Fruit fly (Drosophila melanogaster) whole organism, embryonic: ENCODE results near the gene CG15914.
A peak's percentile ranks its signal among the peaks of the same experiment; 100 is the strongest.

ENCODE experiments used
- ATbp ChIP-seq: fragments of 200-800 bp; sonication (Bioruptor generic); optimal IDR thresholded peaks from 2 replicates; lab custom pipeline; 2017; ENCODE audit warnings: missing biosample characterization, mild to moderate bottlenecking, missing genetic modification characterization, missing genetic modification reagents
- Awh ChIP-seq: fragments of 200-800 bp; sonication (Bioruptor generic); IDR thresholded peaks from 2 replicates; pipeline ENCODE4, ENCODE4 v1.3.6; 2022; ENCODE audit warnings: missing biosample characterization, missing genetic modification characterization
- CG10366 ChIP-seq: fragments of 200-800 bp; sonication (Bioruptor generic); IDR thresholded peaks from 2 replicates; pipeline ENCODE4 v1.3.6; 2022; ENCODE audit warnings: missing biosample characterization, missing genetic modification characterization
- CG10565 ChIP-seq: fragments of 200-800 bp; sonication (Bioruptor generic); optimal IDR thresholded peaks from 3 replicates; lab custom pipeline; 2016; ENCODE audit warnings: missing biosample characterization, mild to moderate bottlenecking, missing genetic modification characterization
- CG11093 ChIP-seq: fragments of 200-800 bp; sonication (Bioruptor generic); IDR thresholded peaks from 3 replicates; pipeline ENCODE4 v1.3.6; 2022; ENCODE audit warnings: missing biosample characterization, missing genetic modification characterization
- CG11560 ChIP-seq: fragments of 200-800 bp; sonication (Bioruptor generic); IDR thresholded peaks from 3 replicates; pipeline ENCODE4 v1.3.6; 2022; ENCODE audit warnings: missing biosample characterization, missing genetic modification characterization
- CG13287 ChIP-seq: fragments of 200-800 bp; sonication (Bioruptor generic); IDR thresholded peaks from 2 replicates; pipeline ENCODE4 v1.3.6; 2022; ENCODE audit warnings: missing biosample characterization, missing genetic modification characterization; ENCODE audit not compliant: partially characterized antibody
- CG13894 ChIP-seq: fragments of 200-800 bp; sonication (Bioruptor generic); optimal IDR thresholded peaks from 3 replicates; lab custom pipeline; 2018; ENCODE audit warnings: missing biosample characterization, mild to moderate bottlenecking, missing genetic modification characterization, moderate library complexity
- CG14441 ChIP-seq: fragments of 200-800 bp; sonication (Bioruptor generic); IDR thresholded peaks from 2 replicates; pipeline ENCODE4 v1.3.6; 2022; ENCODE audit warnings: missing biosample characterization, missing genetic modification characterization
- CG14860 ChIP-seq: fragments of 200-800 bp; sonication (Bioruptor generic); IDR thresholded peaks from 3 replicates; pipeline ENCODE4 v1.3.6; 2022; ENCODE audit warnings: missing biosample characterization, missing genetic modification characterization; ENCODE audit not compliant: partially characterized antibody
- CG15269 ChIP-seq: fragments of 200-800 bp; sonication (Bioruptor generic); optimal IDR thresholded peaks from 2 replicates; lab custom pipeline; 2018; ENCODE audit warnings: missing biosample characterization, mild to moderate bottlenecking, missing genetic modification characterization, moderate library complexity
- CG1602 ChIP-seq: fragments of 200-800 bp; sonication (Bioruptor generic); optimal IDR thresholded peaks from 3 replicates; lab custom pipeline; 2016; ENCODE audit warnings: missing biosample characterization, missing genetic modification characterization
- CG16813 ChIP-seq: fragments of 200-800 bp; sonication (Bioruptor generic); IDR thresholded peaks from 3 replicates; pipeline ENCODE4 v1.3.6; 2022; ENCODE audit warnings: missing biosample characterization, missing genetic modification characterization; ENCODE audit not compliant: partially characterized antibody
- CG16863 ChIP-seq: fragments of 200-800 bp; sonication (Bioruptor generic); optimal IDR thresholded peaks from 3 replicates; lab custom pipeline; 2016; ENCODE audit warnings: missing biosample characterization, missing genetic modification characterization
- CG17385 ChIP-seq: fragments of 200-800 bp; sonication (Bioruptor generic); optimal IDR thresholded peaks from 3 replicates; lab custom pipeline; 2018; ENCODE audit warnings: missing biosample characterization, mild to moderate bottlenecking, missing genetic modification characterization
- CG31441 ChIP-seq: fragments of 200-800 bp; sonication (Bioruptor generic); IDR thresholded peaks from 2 replicates; pipeline ENCODE4 v1.3.6; 2022; ENCODE audit warnings: missing biosample characterization, missing genetic modification characterization
- CG3163 ChIP-seq: fragments of 200-800 bp; sonication (Bioruptor generic); optimal IDR thresholded peaks from 3 replicates; lab custom pipeline; 2016; ENCODE audit warnings: missing biosample characterization, missing genetic modification characterization
- CG3281 ChIP-seq: fragments of 200-800 bp; sonication (Bioruptor generic); optimal IDR thresholded peaks from 3 replicates; lab custom pipeline; 2017; ENCODE audit warnings: missing biosample characterization, mild to moderate bottlenecking, missing genetic modification characterization
- CG33557 ChIP-seq: fragments of 200-800 bp; sonication (Bioruptor generic); optimal IDR thresholded peaks from 2 replicates; lab custom pipeline; 2019; ENCODE audit warnings: missing biosample characterization, mild to moderate bottlenecking, missing genetic modification characterization, moderate library complexity
- CG4707 ChIP-seq: fragments of 200-800 bp; sonication (Bioruptor generic); optimal IDR thresholded peaks from 2 replicates; lab custom pipeline; 2018; ENCODE audit warnings: missing biosample characterization, mild to moderate bottlenecking, missing genetic modification characterization, moderate library complexity
- CG4730 ChIP-seq: fragments of 200-800 bp; sonication (Bioruptor generic); IDR thresholded peaks from 2 replicates; pipeline ENCODE4 v1.3.6; 2022; ENCODE audit warnings: missing biosample characterization, missing genetic modification characterization
- CG4854 ChIP-seq: fragments of 200-800 bp; sonication (Bioruptor generic); optimal IDR thresholded peaks from 2 replicates; lab custom pipeline; 2016; ENCODE audit warnings: missing biosample characterization, missing genetic modification characterization, inconsistent platforms
- CG7556 ChIP-seq: fragments of 200-800 bp; sonication (Bioruptor generic); optimal IDR thresholded peaks from 2 replicates; lab custom pipeline; 2017; ENCODE audit warnings: missing biosample characterization, mild to moderate bottlenecking, missing genetic modification characterization
- CG8944 ChIP-seq: fragments of 200-800 bp; sonication (Bioruptor generic); optimal IDR thresholded peaks from 3 replicates; lab custom pipeline; 2016; ENCODE audit warnings: missing biosample characterization, missing genetic modification characterization
- D ChIP-seq, 2 experiments: fragments of 200-800 bp in 1 of 2; fragments of >200 bp in 1 of 2; sonication (Bioruptor generic) in 1 of 2; optimal IDR thresholded peaks; 2 replicates in 1 of 2; 3 replicates in 1 of 2; lab custom pipeline; 2017; ENCODE audit warnings: mild to moderate bottlenecking in 1 of 2, missing biosample characterization in 1 of 2, missing genetic modification characterization in 1 of 2, missing genetic modification reagents in 1 of 2
- HHEX ChIP-seq: fragments of 200-800 bp; sonication (Bioruptor generic); optimal IDR thresholded peaks from 3 replicates; lab custom pipeline; 2017; ENCODE audit warnings: missing biosample characterization, mild to moderate bottlenecking, missing genetic modification characterization, missing genetic modification reagents
- HmgD ChIP-seq: fragments of 200-800 bp; sonication (Bioruptor generic); optimal IDR thresholded peaks from 3 replicates; lab custom pipeline; 2016; ENCODE audit warnings: missing biosample characterization, missing genetic modification characterization
- Hmr ChIP-seq: fragments of 200-800 bp; sonication (Bioruptor generic); optimal IDR thresholded peaks from 3 replicates; lab custom pipeline; 2017; ENCODE audit warnings: mild to moderate bottlenecking, missing biosample characterization, missing genetic modification reagents, missing genetic modification characterization
- MBD-R2 ChIP-seq: fragments of 200-800 bp; sonication (Bioruptor generic); IDR thresholded peaks from 2 replicates; pipeline ENCODE4 v1.3.6; 2022; ENCODE audit warnings: missing biosample characterization, missing genetic modification characterization
- Mrtf ChIP-seq: fragments of 200-800 bp; sonication (Bioruptor generic); IDR thresholded peaks from 3 replicates; pipeline ENCODE4 v1.3.6; 2022; ENCODE audit warnings: missing biosample characterization, missing genetic modification characterization
- NfI ChIP-seq: fragments of 200-800 bp; sonication (Bioruptor generic); optimal IDR thresholded peaks from 3 replicates; lab custom pipeline; 2018; ENCODE audit warnings: missing biosample characterization, mild to moderate bottlenecking, missing genetic modification characterization, moderate library complexity
- Sox102F ChIP-seq: fragments of 200-800 bp; sonication (Bioruptor generic); optimal IDR thresholded peaks from 2 replicates; lab custom pipeline; 2018; ENCODE audit warnings: missing biosample characterization, mild to moderate bottlenecking, missing genetic modification characterization, moderate library complexity
- Sry-β ChIP-seq: fragments of 200-800 bp; sonication (Bioruptor generic); optimal IDR thresholded peaks from 2 replicates; lab custom pipeline; 2018; ENCODE audit warnings: missing biosample characterization, mild to moderate bottlenecking, missing genetic modification characterization, moderate library complexity
- Taf1 ChIP-seq: fragments of 200-800 bp; sonication (Bioruptor generic); IDR thresholded peaks from 2 replicates; pipeline ENCODE4 v1.3.6; 2022; ENCODE audit warnings: missing biosample characterization, missing genetic modification characterization
- ash1 ChIP-seq: fragments of 200-800 bp; sonication (Bioruptor generic); optimal IDR thresholded peaks from 2 replicates; lab custom pipeline; 2018; ENCODE audit warnings: missing biosample characterization, mild to moderate bottlenecking, missing genetic modification characterization
- az2 ChIP-seq: fragments of 200-800 bp; sonication (Bioruptor generic); optimal IDR thresholded peaks from 3 replicates; lab custom pipeline; 2016; ENCODE audit warnings: missing biosample characterization, missing genetic modification characterization
- ci ChIP-seq: fragments of 200-800 bp; sonication (Bioruptor generic); IDR thresholded peaks from 3 replicates; pipeline ENCODE4 v1.3.6; 2022; ENCODE audit warnings: missing biosample characterization, missing genetic modification characterization
- fd102C ChIP-seq: fragments of 200-800 bp; sonication (Bioruptor generic); optimal IDR thresholded peaks from 2 replicates; lab custom pipeline; 2018; ENCODE audit warnings: missing biosample characterization, mild to moderate bottlenecking, missing genetic modification characterization, moderate library complexity
- fd96Cb ChIP-seq: fragments of 200-800 bp; sonication (Bioruptor generic); optimal IDR thresholded peaks from 2 replicates; lab custom pipeline; 2018; ENCODE audit warnings: missing biosample characterization, mild to moderate bottlenecking, missing genetic modification characterization, moderate library complexity
- fru ChIP-seq: fragments of >200 bp; optimal IDR thresholded peaks from 2 replicates; lab custom pipeline; 2017
- knrl ChIP-seq: fragments of 200-800 bp; sonication (Bioruptor generic); IDR thresholded peaks from 3 replicates; pipeline ENCODE4 v1.3.6; 2022; ENCODE audit warnings: missing biosample characterization, missing genetic modification characterization; ENCODE audit not compliant: partially characterized antibody
- nerfin-1 ChIP-seq: fragments of 200-800 bp; sonication (Bioruptor generic); optimal IDR thresholded peaks from 3 replicates; lab custom pipeline; 2019; ENCODE audit warnings: missing biosample characterization, mild to moderate bottlenecking, missing genetic modification characterization, moderate library complexity
- oc ChIP-seq: fragments of 200-800 bp; sonication (Bioruptor generic); optimal IDR thresholded peaks from 2 replicates; lab custom pipeline; 2018; ENCODE audit warnings: missing biosample characterization, mild to moderate bottlenecking, missing genetic modification characterization, moderate library complexity
- otp ChIP-seq: fragments of 200-800 bp; sonication (Bioruptor generic); IDR thresholded peaks from 3 replicates; pipeline ENCODE4, ENCODE4 v1.3.6; 2022; ENCODE audit warnings: missing biosample characterization, missing genetic modification characterization
- pb ChIP-seq: fragments of 200-800 bp; sonication (Bioruptor generic); optimal IDR thresholded peaks from 3 replicates; lab custom pipeline; 2016; ENCODE audit warnings: missing biosample characterization, missing genetic modification characterization
- peb ChIP-seq: fragments of 200-800 bp; sonication (Bioruptor generic); IDR thresholded peaks from 2 replicates; pipeline ENCODE4 v1.3.6; 2022; ENCODE audit warnings: missing biosample characterization, missing genetic modification characterization
- row ChIP-seq: fragments of 200-800 bp; sonication (Bioruptor generic); IDR thresholded peaks from 3 replicates; pipeline ENCODE4 v1.3.6; 2022; ENCODE audit warnings: missing biosample characterization, missing genetic modification characterization
- scrt ChIP-seq: fragments of 200-800 bp; sonication (Bioruptor generic); optimal IDR thresholded peaks from 2 replicates; lab custom pipeline; 2018; ENCODE audit warnings: missing biosample characterization, mild to moderate bottlenecking, missing genetic modification characterization, moderate library complexity
- so ChIP-seq: fragments of 200-800 bp; sonication (Bioruptor generic); IDR thresholded peaks from 3 replicates; pipeline ENCODE4 v1.3.6; 2022; ENCODE audit warnings: missing biosample characterization, missing genetic modification characterization
- sr ChIP-seq: fragments of 200-800 bp; sonication (Bioruptor generic); IDR thresholded peaks from 3 replicates; pipeline ENCODE4 v1.3.6; 2022; ENCODE audit warnings: missing biosample characterization, missing genetic modification characterization
- tap ChIP-seq: fragments of 200-800 bp; optimal IDR thresholded peaks from 3 replicates; lab custom pipeline; 2019; ENCODE audit warnings: missing biosample characterization, mild to moderate bottlenecking, missing genetic modification characterization, moderate library complexity

CG15914 gene

dm6 chrX:15860479-15860878 is 7.3 kb downstream of the CG15914 start (continued):
- TF ChIP-seq fd102C, result no peak
- TF ChIP-seq CG17385 (GFP tag; lab: Kevin White, UChicago), result no peak
- TF ChIP-seq CG11560 (tag; lab: Robert Waterston, UW), result no peak
- TF ChIP-seq tap (tag; lab: Kevin White, UChicago), result no peak
- TF ChIP-seq CG13894 (tag; lab: Kevin White, UChicago), result peak; percentile 36
- 0 out of 3 replicates have a peak, but pooled peaks have one; percentile 14 for TF ChIP-seq CG16813 (GFP tag; lab: Robert Waterston, UW)
- TF ChIP-seq pb, result no peak
- TF ChIP-seq Sry-β (GFP tag; lab: Kevin White, UChicago), result no peak
- TF ChIP-seq CG10366 (GFP tag; lab: Robert Waterston, UW), result no peak
- TF ChIP-seq HmgD, result no peak
- no peak for TF ChIP-seq Taf1 (GFP tag; lab: Robert Waterston, UW)
- TF ChIP-seq CG33557 (GFP tag; lab: Kevin White, UChicago), result no peak
- no peak for TF ChIP-seq CG3163 (GFP tag; lab: Kevin White, UChicago)
- no peak for TF ChIP-seq Mrtf (GFP tag; lab: Robert Waterston, UW)
- TF ChIP-seq fd96Cb (tag; lab: Kevin White, UChicago), result no peak
- TF ChIP-seq CG15269, result no peak
- TF ChIP-seq scrt, result no peak
- no peak for TF ChIP-seq NfI (GFP tag; lab: Kevin White, UChicago)
- TF ChIP-seq CG8944 (GFP tag; lab: Kevin White, UChicago), result no peak
- no peak for TF ChIP-seq peb (GFP tag; lab: Robert Waterston, UW)
- no peak for TF ChIP-seq so
- TF ChIP-seq CG31441 (GFP tag; lab: Robert Waterston, UW), result no peak
- peak; percentile 25 for TF ChIP-seq CG13287 (GFP tag; lab: Robert Waterston, UW)
- peak; percentile 61 for TF ChIP-seq Hmr (GFP tag; lab: Kevin White, UChicago)
- no peak for TF ChIP-seq ash1 (GFP tag; lab: Kevin White, UChicago)
- peak; percentile 41 for TF ChIP-seq MBD-R2 (GFP tag; lab: Robert Waterston, UW)
- TF ChIP-seq CG10565, result no peak
- TF ChIP-seq otp (GFP tag; lab: Robert Waterston, UW), result no peak
- TF ChIP-seq CG1602 (GFP tag; lab: Kevin White, UChicago), result no peak
- TF ChIP-seq CG3281 (GFP tag; lab: Kevin White, UChicago), result no peak
- TF ChIP-seq ATbp (GFP tag; lab: Kevin White, UChicago), result no peak
- TF ChIP-seq oc (tag; lab: Kevin White, UChicago), result no peak
- no peak for TF ChIP-seq nerfin-1
- TF ChIP-seq Sox102F (GFP tag; lab: Kevin White, UChicago), result no peak
- TF ChIP-seq D (optimal IDR thresholded peaks at IDR 0.05; lab: Kevin White, UChicago), result no peak
- TF ChIP-seq D (GFP tag; optimal IDR thresholded peaks at IDR 0.05; lab: Kevin White, UChicago), result no peak
- TF ChIP-seq HHEX (GFP tag; lab: Kevin White, UChicago), result no peak
- no peak for TF ChIP-seq az2 (GFP tag; lab: Kevin White, UChicago)
- peak; percentile 19; the same call in 1 of the 3 replicates for TF ChIP-seq knrl (GFP tag; lab: Robert Waterston, UW)
- peak; percentile 40; the same call in 1 of the 2 replicates for TF ChIP-seq CG14441 (GFP tag; lab: Robert Waterston, UW)
- TF ChIP-seq CG7556 (GFP tag; lab: Kevin White, UChicago), result no peak
- TF ChIP-seq sr, result no peak
- TF ChIP-seq CG16863 (GFP tag; lab: Kevin White, UChicago), result no peak
- no peak for TF ChIP-seq CG4854
- TF ChIP-seq CG4730 (GFP tag; lab: Robert Waterston, UW), result no peak
- TF ChIP-seq row, result peak; percentile 43; the same call in 2 of the 3 replicates
- TF ChIP-seq CG11093 (GFP tag; lab: Robert Waterston, UW), result no peak
- TF ChIP-seq CG14860 (GFP tag; lab: Robert Waterston, UW), result no peak
- peak; percentile 61; the same call in 2 of the 3 replicates for TF ChIP-seq ci
- no peak for TF ChIP-seq Awh (GFP tag; lab: Robert Waterston, UW)
- TF ChIP-seq fru (lab: Kevin White, UChicago), result no peak
- TF ChIP-seq CG4707, result no peak
